Worm (Caenorhabditis elegans): ENCODE measurements around the gene C47A4.3.

C47A4.3 gene

ce11 chrIV:13695720-13696364 is 46.3 kb downstream of the C47A4.3 start:
- peak; percentile 12 for TF ChIP-seq mes-2 (tag; optimal IDR thresholded peaks at IDR 0.05; ENCODE audit: poor library complexity, severe bottlenecking)
- no peak for TF ChIP-seq T20F7.1 (GFP tag; optimal IDR thresholded peaks at IDR 0.05)
- no peak for TF ChIP-seq nhr-111 (GFP tag; optimal IDR thresholded peaks at IDR 0.05)
- peak; percentile 10 for TF ChIP-seq hlh-11 (tag; optimal IDR thresholded peaks at IDR 0.05)
- no peak for TF ChIP-seq tag-97 (GFP tag; IDR thresholded peaks at IDR 0.05)
- TF ChIP-seq tra-1 (GFP tag; IDR thresholded peaks at IDR 0.05): peak; percentile 37; the same call in 1 of the 2 replicates
- TF ChIP-seq ceh-20 (GFP tag; IDR thresholded peaks at IDR 0.05): peak; percentile 95
- TF ChIP-seq skn-1 (tag; optimal IDR thresholded peaks at IDR 0.05): no peak
- peak; percentile 8 for TF ChIP-seq hlh-30 (tag; optimal IDR thresholded peaks at IDR 0.05; ENCODE audit: insufficient read depth)
- TF ChIP-seq unc-62 (GFP tag; optimal IDR thresholded peaks at IDR 0.05 in 1 of 2): peak in 1 of 2 experiments; percentile 100
- TF ChIP-seq unc-62 (tag; optimal IDR thresholded peaks at IDR 0.05): peak; percentile 82
- TF ChIP-seq daf-16 (GFP tag; optimal IDR thresholded peaks at IDR 0.05): peak in 1 of 2 experiments; percentile 9
- no peak for TF ChIP-seq daf-16 (tag; optimal IDR thresholded peaks at IDR 0.05)
- 0 out of 2 replicates have a peak, but pooled peaks have one; percentile 21 for TF ChIP-seq hmg-1.1 (GFP tag; IDR thresholded peaks at IDR 0.05)

- TF ChIP-seq ceh-62 (tag; optimal IDR thresholded peaks at IDR 0.05) (no peak), lin-39 (tag; optimal IDR thresholded peaks at IDR 0.05) (no peak), mxl-2 (GFP tag; conservative IDR thresholded peaks at IDR 0.05) (no peak), aly-2 (tag; optimal IDR thresholded peaks at IDR 0.05) (no peak)
Observed at ce11 chrIV:13695302-13695701, 46.8 kb downstream of the C47A4.3 start.

ce11 chrIV:13694600-13694999 is 47.5 kb downstream of the C47A4.3 start:
- TF ChIP-seq lsy-2 (tag; optimal IDR thresholded peaks at IDR 0.05) (no peak), zip-2 (tag; optimal IDR thresholded peaks at IDR 0.05) (no peak), nhr-11 (tag; optimal IDR thresholded peaks at IDR 0.05) (no peak), unc-62 (GFP tag; optimal IDR thresholded peaks at IDR 0.05 in 1 of 2) (peak in 1 of 2 experiments; percentile 97), unc-62 (tag; optimal IDR thresholded peaks at IDR 0.05) (peak; percentile 17), tra-1 (GFP tag; IDR thresholded peaks at IDR 0.05) (0 out of 2 replicates have a peak, but pooled peaks have one; percentile 15), rbr-2 (tag; optimal IDR thresholded peaks at IDR 0.05) (no peak), hmg-1.1 (GFP tag; IDR thresholded peaks at IDR 0.05) (no peak), nhr-111 (GFP tag; optimal IDR thresholded peaks at IDR 0.05) (no peak), egl-43 (GFP tag; IDR thresholded peaks at IDR 0.05) (no peak), ceh-20 (GFP tag; IDR thresholded peaks at IDR 0.05) (peak; percentile 86), vab-7 (GFP tag; IDR thresholded peaks at IDR 0.05) (peak; percentile 27; the same call in 1 of the 2 replicates)

- TF ChIP-seq fkh-10 (GFP tag; optimal IDR thresholded peaks at IDR 0.05) (no peak), snpc-1.2 (GFP tag; IDR thresholded peaks at IDR 0.05) (no peak), php-3 (GFP tag; IDR thresholded peaks at IDR 0.05) (no peak), spr-3 (GFP tag; optimal IDR thresholded peaks at IDR 0.05) (no peak), egl-27 (tag; optimal IDR thresholded peaks at IDR 0.05) (no peak), ceh-82 (tag; optimal IDR thresholded peaks at IDR 0.05) (no peak), nhr-41 (GFP tag; IDR thresholded peaks at IDR 0.05) (no peak), ZK546.5 (tag; optimal IDR thresholded peaks at IDR 0.05) (no peak), F37D6.2 (tag; optimal IDR thresholded peaks at IDR 0.05) (no peak), nhr-11 (tag; optimal IDR thresholded peaks at IDR 0.05) (no peak), ctbp-1 (GFP tag; IDR thresholded peaks at IDR 0.05) (no peak), mxl-2 (GFP tag; conservative IDR thresholded peaks at IDR 0.05) (no peak), nhr-76 (tag; optimal IDR thresholded peaks at IDR 0.05) (no peak), unc-130 (GFP tag; optimal IDR thresholded peaks at IDR 0.05) (no peak), hlh-11 (tag; optimal IDR thresholded peaks at IDR 0.05) (no peak), rbr-2 (tag; optimal IDR thresholded peaks at IDR 0.05) (no peak)
Observed at ce11 chrIV:13693976-13694375, 48.2 kb downstream of the C47A4.3 start.

Data from whole organism, L4 larva.